Worm (Caenorhabditis elegans): Measurements from ENCODE around the gene bath-28.

DNA sequence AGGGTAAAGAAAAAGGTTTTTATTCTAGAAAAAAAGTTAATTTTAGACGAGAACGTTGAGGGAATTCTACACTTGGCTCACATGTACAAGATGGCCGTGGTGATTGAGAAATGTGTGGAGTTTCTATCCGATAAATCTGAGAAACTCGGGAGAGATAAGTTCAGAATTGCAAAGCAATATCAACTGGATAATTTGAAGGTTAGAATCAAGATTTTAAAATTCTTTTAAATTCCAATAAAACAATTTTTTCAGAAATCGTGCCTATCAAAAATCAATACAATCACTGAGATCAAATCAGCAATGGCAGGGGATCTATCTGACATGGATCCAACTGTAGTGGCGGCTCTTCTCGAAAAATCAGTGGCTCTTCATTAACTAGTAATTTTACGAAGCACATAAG, 33.5 kb upstream of the bath-28 start, which contains the start of gene Y49F6C.2:
- no peak for TF ChIP-seq W03F9.2 (tag; optimal IDR thresholded peaks at IDR 0.05)
- TF ChIP-seq him-1 (tag; optimal IDR thresholded peaks at IDR 0.05) = no peak
